Worm (Caenorhabditis elegans) whole organism, midembryonic: ENCODE data around the gene srab-11.

Experiments used
- klf-2 ChIP-seq: fragments of 200-800 bp; sonication (Bioruptor generic); conservative IDR thresholded peaks from 2 replicates; pipeline ENCODE4 v1.3.6; 2022; ENCODE audit warnings: missing genetic modification reagents, missing genetic modification characterization, missing compliant biosample characterization
- ztf-29 ChIP-seq: fragments of 200-800 bp; sonication (Bioruptor generic); IDR thresholded peaks from 2 replicates; pipeline ENCODE4 v1.3.6; 2022; ENCODE audit warnings: missing genetic modification reagents, missing genetic modification characterization, missing compliant biosample characterization

- TF ChIP-seq ztf-29 (GFP tag; lab: Robert Waterston, UW) (no peak), klf-2 (GFP tag; lab: Robert Waterston, UW) (no peak)
These were observed 24.8 kb upstream of the srab-11 start for ce11 chrV:3171625-3172024.
